Fruit fly (Drosophila melanogaster) whole organism, pupa: ENCODE data around the gene slif.

ENCODE experiments used
- CG12605 ChIP-seq: fragments of 200-800 bp; sonication (Bioruptor generic); IDR thresholded peaks from 2 replicates; pipeline ENCODE4 v1.3.6; 2022; ENCODE audit warnings: missing biosample characterization, missing genetic modification characterization
- CG14655 ChIP-seq: fragments of 200-800 bp; sonication (Bioruptor generic); optimal IDR thresholded peaks from 3 replicates; lab custom pipeline; 2017; ENCODE audit warnings: mild to moderate bottlenecking, missing biosample characterization, missing genetic modification reagents, missing genetic modification characterization
- CG4496 ChIP-seq: fragments of 200-800 bp; sonication (Bioruptor generic); IDR thresholded peaks from 3 replicates; pipeline ENCODE4 v1.3.6; 2022; ENCODE audit warnings: missing biosample characterization, missing genetic modification characterization
- CG8301 ChIP-seq: fragments of 200-800 bp; sonication (Bioruptor generic); optimal IDR thresholded peaks from 2 replicates; lab custom pipeline; 2018; ENCODE audit warnings: missing biosample characterization, mild to moderate bottlenecking, missing genetic modification characterization
- Pif1B ChIP-seq: fragments of 200-800 bp; sonication (Bioruptor generic); optimal IDR thresholded peaks from 3 replicates; lab custom pipeline; 2016; ENCODE audit warnings: missing biosample characterization, missing genetic modification characterization
- fd96Ca ChIP-seq: fragments of 200-800 bp; sonication (Bioruptor generic); IDR thresholded peaks from 3 replicates; pipeline ENCODE4 v1.3.6; 2022; ENCODE audit warnings: missing biosample characterization, missing genetic modification characterization
- rn ChIP-seq: fragments of 200-800 bp; sonication (Bioruptor generic); IDR thresholded peaks from 2 replicates; pipeline ENCODE4 v1.3.6; 2022; ENCODE audit warnings: missing biosample characterization, missing genetic modification characterization

dm6 chr3L:22879344-22879723 is 1.5 kb upstream of the slif start:
- TF ChIP-seq CG8301 (tag; lab: Kevin White, UChicago): no peak
- no peak for TF ChIP-seq fd96Ca (GFP tag; lab: Robert Waterston, UW)
- TF ChIP-seq CG14655 (GFP tag; lab: Kevin White, UChicago): no peak
- no peak for TF ChIP-seq CG4496 (GFP tag; lab: Robert Waterston, UW)
- no peak for TF ChIP-seq CG12605 (GFP tag; lab: Robert Waterston, UW)
- TF ChIP-seq rn: no peak
- no peak for TF ChIP-seq Pif1B (GFP tag; lab: Kevin White, UChicago)
